Worm (Caenorhabditis elegans) whole organism, L4 larva: ENCODE data around the gene htrl-1.

Experiments used
- F26F4.8 ChIP-seq: fragments of 200-800 bp; sonication (Bioruptor generic); conservative IDR thresholded peaks from 2 replicates; pipeline ENCODE4 v1.3.6; 2022; ENCODE audit warnings: missing genetic modification characterization, missing compliant biosample characterization
- F44E2.7 ChIP-seq: fragments of 200-800 bp; sonication (Bioruptor generic); IDR thresholded peaks from 2 replicates; pipeline ENCODE4 v2.1.2; 2022; ENCODE audit warnings: missing genetic modification characterization, missing compliant biosample characterization
- F49E8.2 ChIP-seq: sonication (generic microtip); optimal IDR thresholded peaks from 2 replicates; lab custom pipeline; 2016; ENCODE audit warnings: missing compliant biosample characterization, mild to moderate bottlenecking, missing genetic modification characterization, borderline replicate concordance
- T20F7.1 ChIP-seq: fragments of 200-800 bp; sonication (Bioruptor generic); optimal IDR thresholded peaks from 2 replicates; lab custom pipeline; 2018; ENCODE audit warnings: mild to moderate bottlenecking, missing genetic modification characterization, missing compliant biosample characterization
- Y48G9A.11 ChIP-seq: fragments of 200-800 bp; sonication (Bioruptor generic); IDR thresholded peaks from 2 replicates; pipeline ENCODE4 v1.3.6; 2022; ENCODE audit warnings: missing genetic modification reagents, missing genetic modification characterization, missing compliant biosample characterization
- Y5F2A.4 ChIP-seq: fragments of 200-800 bp; sonication (Bioruptor generic); optimal IDR thresholded peaks from 2 replicates; lab custom pipeline; 2018; ENCODE audit warnings: mild to moderate bottlenecking, missing genetic modification characterization, missing compliant biosample characterization
- Y75B8A.6 ChIP-seq: fragments of 200-800 bp; sonication (Bioruptor generic); IDR thresholded peaks from 2 replicates; pipeline ENCODE4 v1.3.6; 2022; ENCODE audit warnings: missing genetic modification reagents, missing genetic modification characterization, missing compliant biosample characterization
- ZK337.2 ChIP-seq: fragments of 200-800 bp; sonication (Bioruptor generic); IDR thresholded peaks from 2 replicates; pipeline ENCODE4 v1.3.6; 2022; ENCODE audit warnings: missing genetic modification reagents, missing genetic modification characterization, missing compliant biosample characterization
- ZK546.5 ChIP-seq, 2 experiments: sonication (generic microtip); optimal IDR thresholded peaks; 2 replicates each; lab custom pipeline; 2017; ENCODE audit warnings: missing biosample characterization in 2 of 2, missing genetic modification characterization in 2 of 2
- ama-1 ChIP-seq: fragments of 150-350 bp; optimal IDR thresholded peaks from 2 replicates; lab custom pipeline; 2014; ENCODE audit warnings: inconsistent platforms, mixed read lengths
- arid-1 ChIP-seq: fragments of 200-800 bp; sonication (Bioruptor generic); conservative IDR thresholded peaks from 2 replicates; pipeline ENCODE4 v1.3.6; 2022; ENCODE audit warnings: missing genetic modification reagents, missing genetic modification characterization, missing compliant biosample characterization
- ceh-44 ChIP-seq: fragments of 200-800 bp; sonication (Bioruptor generic); IDR thresholded peaks from 2 replicates; pipeline ENCODE4 v1.3.6; 2022; ENCODE audit warnings: missing genetic modification reagents, missing genetic modification characterization, missing compliant biosample characterization
- ceh-62 ChIP-seq: sonication (generic microtip); optimal IDR thresholded peaks from 2 replicates; lab custom pipeline; 2017; ENCODE audit warnings: missing biosample characterization, missing genetic modification characterization
- cey-2 ChIP-seq: sonication (generic microtip); optimal IDR thresholded peaks from 3 replicates; lab custom pipeline; 2017; ENCODE audit warnings: missing genetic modification characterization, mild to moderate bottlenecking, missing compliant biosample characterization, antibody characterized with exemption, borderline replicate concordance; ENCODE audit not compliant: insufficient read depth
- daf-19 ChIP-seq: fragments of 200-800 bp; sonication (Bioruptor generic); conservative IDR thresholded peaks from 2 replicates; pipeline ENCODE4 v1.3.6; 2022; ENCODE audit warnings: missing genetic modification characterization, missing compliant biosample characterization
- dmd-6 ChIP-seq: fragments of 200-800 bp; sonication (Bioruptor generic); IDR thresholded peaks from 2 replicates; pipeline ENCODE4 v1.3.6; 2022; ENCODE audit warnings: missing genetic modification reagents, missing genetic modification characterization, missing compliant biosample characterization
- dpl-1 ChIP-seq: fragments of 150-350 bp; optimal IDR thresholded peaks from 2 replicates; lab custom pipeline; 2014; ENCODE audit warnings: missing biosample characterization, missing genetic modification reagents, missing genetic modification characterization
- dve-1 ChIP-seq: sonication (generic microtip); optimal IDR thresholded peaks from 2 replicates; lab custom pipeline; 2017; ENCODE audit warnings: antibody characterized with exemption, mild to moderate bottlenecking, missing genetic modification characterization, missing compliant biosample characterization; ENCODE audit not compliant: insufficient read depth
- egl-43 ChIP-seq: fragments of 200-800 bp; sonication (Bioruptor generic); IDR thresholded peaks from 2 replicates; pipeline ENCODE4 v1.3.6; 2022; ENCODE audit warnings: missing genetic modification reagents, missing genetic modification characterization, missing compliant biosample characterization
- hlh-11 ChIP-seq: fragments of 200-800 bp; sonication (Bioruptor generic); optimal IDR thresholded peaks from 2 replicates; lab custom pipeline; 2018; ENCODE audit warnings: mild to moderate bottlenecking, missing genetic modification characterization, missing compliant biosample characterization
- lin-1 ChIP-seq: fragments of 200-800 bp; sonication (Bioruptor generic); IDR thresholded peaks from 2 replicates; pipeline ENCODE4 v1.3.6; 2022; ENCODE audit warnings: missing genetic modification reagents, missing genetic modification characterization, missing compliant biosample characterization
- lin-15B ChIP-seq: fragments of 150-350 bp; sonication (generic microtip); optimal IDR thresholded peaks from 3 replicates; lab custom pipeline; 2014; ENCODE audit warnings: missing biosample characterization, missing genetic modification characterization
- lsy-2 ChIP-seq, 2 experiments: fragments of 150-350 bp in 1 of 2; sonication (generic microtip) in 1 of 2; optimal IDR thresholded peaks; 2 replicates each; lab custom pipeline; 2014 to 2017; ENCODE audit warnings: missing biosample characterization in 2 of 2, missing genetic modification characterization in 2 of 2
- mes-2 ChIP-seq: sonication (generic microtip); optimal IDR thresholded peaks from 2 replicates; lab custom pipeline; 2016; ENCODE audit warnings: missing genotype, mild to moderate bottlenecking, missing genetic modification characterization, missing compliant biosample characterization; ENCODE audit not compliant: poor library complexity, severe bottlenecking
- mxl-3 ChIP-seq: fragments of 200-800 bp; sonication (Bioruptor generic); optimal IDR thresholded peaks from 2 replicates; lab custom pipeline; 2018; ENCODE audit warnings: mild to moderate bottlenecking, missing genetic modification characterization, missing compliant biosample characterization
- nhr-111 ChIP-seq: fragments of 200-800 bp; sonication (Bioruptor generic); optimal IDR thresholded peaks from 2 replicates; lab custom pipeline; 2018; ENCODE audit warnings: mild to moderate bottlenecking, missing genetic modification characterization, missing compliant biosample characterization
- nhr-237 ChIP-seq: sonication (generic microtip); optimal IDR thresholded peaks from 2 replicates; lab custom pipeline; 2017; ENCODE audit warnings: missing biosample characterization, missing genetic modification characterization
- nhr-28 ChIP-seq: fragments of 150-350 bp; optimal IDR thresholded peaks from 2 replicates; lab custom pipeline; 2014; ENCODE audit warnings: missing biosample characterization, missing genetic modification characterization
- nhr-41 ChIP-seq: fragments of 200-800 bp; sonication (Bioruptor generic); IDR thresholded peaks from 2 replicates; pipeline ENCODE4 v1.3.6; 2022; ENCODE audit warnings: missing genetic modification reagents, missing genetic modification characterization, missing compliant biosample characterization
- pha-4 ChIP-seq, 2 experiments: fragments of 150-350 bp in 1 of 2; fragments of 200-800 bp in 1 of 2; sonication (Bioruptor generic) in 1 of 2; IDR thresholded peaks in 1 of 2; optimal IDR thresholded peaks in 1 of 2; 2 replicates each; pipeline versions ENCODE4 v1.3.6 to Lab custom; 2014 to 2022; ENCODE audit warnings: missing genetic modification characterization in 2 of 2, missing genetic modification reagents in 2 of 2, missing biosample characterization in 1 of 2, missing compliant biosample characterization in 1 of 2
- set-16 ChIP-seq: fragments of 200-800 bp; sonication (Bioruptor generic); IDR thresholded peaks from 2 replicates; pipeline ENCODE4 v1.3.6; 2022; ENCODE audit warnings: missing genetic modification reagents, missing genetic modification characterization, missing compliant biosample characterization
- snpc-1.2 ChIP-seq: fragments of 200-800 bp; sonication (Bioruptor generic); IDR thresholded peaks from 2 replicates; pipeline ENCODE4 v1.3.6; 2022; ENCODE audit warnings: missing genetic modification reagents, missing genetic modification characterization, missing compliant biosample characterization
- spr-1 ChIP-seq: sonication (generic microtip); optimal IDR thresholded peaks from 2 replicates; lab custom pipeline; 2016; ENCODE audit warnings: mild to moderate bottlenecking, missing genetic modification characterization, missing compliant biosample characterization
- spr-3 ChIP-seq: fragments of 200-800 bp; sonication (Bioruptor generic); optimal IDR thresholded peaks from 2 replicates; lab custom pipeline; 2018; ENCODE audit warnings: mild to moderate bottlenecking, missing genetic modification characterization, missing compliant biosample characterization
- tra-1 ChIP-seq: fragments of 200-800 bp; sonication (Bioruptor generic); IDR thresholded peaks from 2 replicates; pipeline ENCODE4 v1.3.6; 2022; ENCODE audit warnings: missing genetic modification reagents, missing genetic modification characterization, missing compliant biosample characterization
- unc-130 ChIP-seq: sonication (generic microtip); optimal IDR thresholded peaks from 2 replicates; lab custom pipeline; 2016; ENCODE audit warnings: missing genetic modification reagents, missing genetic modification characterization, missing compliant biosample characterization
- unc-62 ChIP-seq, 3 experiments: fragments of 150-350 bp in 1 of 3; sonication (generic microtip); optimal IDR thresholded peaks in 2 of 3; peaks in 1 of 3; 1 replicate in 1 of 3; 2 replicates in 2 of 3; lab custom pipeline; 2014 to 2017; ENCODE audit warnings: missing biosample characterization in 3 of 3, missing genetic modification characterization in 3 of 3, missing genetic modification reagents in 3 of 3, missing genotype in 1 of 3
- zag-1 ChIP-seq: fragments of 150-350 bp; optimal IDR thresholded peaks from 2 replicates; lab custom pipeline; 2014; ENCODE audit warnings: missing biosample characterization, missing genetic modification characterization
- ztf-11 ChIP-seq: fragments of 150-350 bp; optimal IDR thresholded peaks from 2 replicates; lab custom pipeline; 2014; ENCODE audit warnings: missing biosample characterization, missing genetic modification characterization

htrl-1 gene

DNA sequence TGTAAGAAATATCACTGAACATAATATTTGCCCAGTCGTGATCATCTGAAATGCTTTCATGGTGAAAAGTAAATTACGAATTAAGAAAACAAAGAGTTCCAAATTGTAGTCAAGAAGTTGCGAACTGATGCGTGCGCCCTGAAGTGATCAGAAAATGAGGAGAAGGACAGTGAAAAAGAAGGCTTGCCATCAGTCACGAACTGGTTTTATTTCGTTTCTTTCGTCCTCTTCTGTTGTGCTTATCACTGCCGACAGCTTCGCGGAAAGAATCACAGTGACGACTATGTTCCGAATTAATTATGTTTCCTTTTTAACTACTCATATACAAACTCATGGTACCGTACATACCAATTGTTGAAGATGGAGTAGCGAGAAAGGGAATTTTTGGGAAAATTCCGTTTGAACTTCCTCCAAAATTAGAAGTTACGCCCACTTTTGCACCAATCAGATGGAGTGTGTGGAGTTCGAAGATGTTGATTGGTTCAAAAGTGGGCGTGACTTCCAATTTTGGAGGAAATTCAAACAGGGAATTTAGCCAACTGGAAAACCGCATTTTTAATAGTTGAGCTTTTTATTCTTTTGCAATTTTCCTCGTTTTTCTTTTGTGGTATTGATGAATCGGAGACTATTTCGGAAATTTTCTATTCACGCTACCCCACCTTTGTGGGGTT is 7.0 kb upstream of the htrl-1 start, which contains the start of gene C55A6.12:
TSS of gene C55A6.12 (minus strand) at position 51 of the 671 bp plus-strand sequence.
- TF ChIP-seq tra-1 (GFP tag; lab: Robert Waterston, UW) (no peak), dpl-1 (peak; percentile 79), snpc-1.2 (GFP tag; lab: Robert Waterston, UW) (no peak), dmd-6 (GFP tag; lab: Robert Waterston, UW) (no peak), arid-1 (GFP tag; lab: Robert Waterston, UW) (no peak), Y48G9A.11 (GFP tag; lab: Robert Waterston, UW) (no peak), nhr-41 (GFP tag; lab: Robert Waterston, UW) (no peak), lsy-2 (tag; optimal IDR thresholded peaks at IDR 0.05; lab: Kevin White, UChicago) (peak in 1 of 2 experiments; percentile 24), nhr-237 (no peak), F44E2.7 (GFP tag; lab: Robert Waterston, UW) (no peak), unc-62 (GFP tag; optimal IDR thresholded peaks at IDR 0.05 in 1 of 2; lab: Kevin White, UChicago) (peak in 1 of 2 experiments; percentile 3), unc-62 (tag; optimal IDR thresholded peaks at IDR 0.05; lab: Kevin White, UChicago) (no peak)

DNA sequence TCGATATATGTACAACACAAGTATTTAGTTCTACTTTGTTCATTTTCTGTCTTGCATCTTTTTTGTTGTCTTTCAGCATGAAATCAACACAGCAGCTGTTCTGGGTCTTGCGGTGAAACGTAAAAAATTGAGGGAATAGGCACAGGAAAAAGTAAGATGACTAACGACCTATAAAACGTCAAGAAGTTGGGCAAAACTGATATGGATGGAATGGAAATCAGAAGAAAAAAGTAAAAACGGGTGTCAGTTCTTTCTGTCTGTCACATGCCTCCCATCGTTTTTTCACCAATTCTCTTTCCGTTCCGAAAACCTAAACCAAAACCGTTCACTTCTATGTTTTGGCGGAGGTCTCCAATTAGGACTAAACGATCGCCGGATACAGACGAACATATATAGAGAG is 4.8 kb upstream of the htrl-1 start:
- TF ChIP-seq mxl-3 (GFP tag; lab: Kevin White, UChicago) (no peak), ZK337.2 (GFP tag; lab: Robert Waterston, UW) (no peak), lin-15B (tag; lab: Kevin White, UChicago) (no peak), Y75B8A.6 (GFP tag; lab: Robert Waterston, UW) (no peak), arid-1 (GFP tag; lab: Robert Waterston, UW) (no peak), Y5F2A.4 (GFP tag; lab: Kevin White, UChicago) (no peak), ceh-44 (GFP tag; lab: Robert Waterston, UW) (no peak), ama-1 (lab: Kevin White, UChicago) (no peak), dve-1 (tag; lab: Kevin White, UChicago) (peak; percentile 18), dmd-6 (GFP tag; lab: Robert Waterston, UW) (peak; percentile 30), pha-4 (GFP tag; IDR thresholded peaks at IDR 0.05; lab: Robert Waterston, UW) (no peak), pha-4 (tag; optimal IDR thresholded peaks at IDR 0.05; lab: Kevin White, UChicago) (no peak), set-16 (no peak), snpc-1.2 (GFP tag; lab: Robert Waterston, UW) (no peak), daf-19 (no peak), ceh-62 (tag; lab: Kevin White, UChicago) (no peak), F26F4.8 (GFP tag; lab: Robert Waterston, UW) (no peak), spr-3 (GFP tag; lab: Kevin White, UChicago) (no peak), lin-1 (GFP tag; lab: Robert Waterston, UW) (no peak), T20F7.1 (GFP tag; lab: Kevin White, UChicago) (no peak), nhr-28 (tag; lab: Kevin White, UChicago) (peak; percentile 44), spr-1 (no peak), hlh-11 (tag; lab: Kevin White, UChicago) (peak; percentile 52), mes-2 (tag; lab: Kevin White, UChicago) (no peak), dpl-1 (no peak), egl-43 (GFP tag; lab: Robert Waterston, UW) (no peak), nhr-111 (GFP tag; lab: Kevin White, UChicago) (no peak), unc-130 (GFP tag; lab: Kevin White, UChicago) (no peak), ztf-11 (tag; lab: Kevin White, UChicago) (no peak), zag-1 (tag; lab: Kevin White, UChicago) (no peak), F49E8.2 (tag; lab: Kevin White, UChicago) (no peak), lsy-2 (tag; optimal IDR thresholded peaks at IDR 0.05; lab: Kevin White, UChicago) (no peak), cey-2 (no peak), ZK546.5 (tag; optimal IDR thresholded peaks at IDR 0.05; lab: Kevin White, UChicago) (no peak)
